Worm (Caenorhabditis elegans): Measurements from ENCODE around the gene T07E3.3.

DNA sequence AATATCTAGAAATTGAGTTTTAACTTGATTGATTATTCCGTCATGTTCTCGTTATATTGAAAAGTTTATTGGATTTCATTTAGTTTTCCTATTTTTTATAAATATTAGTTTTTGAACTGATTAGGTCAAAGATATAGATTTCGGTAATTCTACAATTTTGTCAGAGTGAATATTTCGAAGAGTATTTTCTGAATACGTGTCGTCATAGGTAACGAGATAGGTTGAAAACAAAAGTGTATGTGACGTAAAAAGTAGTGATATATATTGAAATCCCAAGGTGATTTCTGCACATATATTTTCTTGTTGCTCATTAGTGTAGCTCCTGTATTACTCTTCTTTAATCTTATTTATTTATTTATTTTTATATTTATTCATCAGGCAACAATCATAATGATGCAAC lies 22.9 kb upstream of the T07E3.3 start, which contains the start of gene K04C2.7:
- TF ChIP-seq npax-4 (tag; optimal IDR thresholded peaks at IDR 0.05) (no peak), unc-86 (tag; optimal IDR thresholded peaks at IDR 0.05) (no peak), ceh-34 (tag; optimal IDR thresholded peaks at IDR 0.05) (no peak), pqm-1 (tag; optimal IDR thresholded peaks at IDR 0.05) (no peak), C38D4.7 (GFP tag; optimal IDR thresholded peaks at IDR 0.05) (no peak), lin-11 (tag; optimal IDR thresholded peaks at IDR 0.05) (no peak), ama-1 (optimal IDR thresholded peaks at IDR 0.05) (no peak), mec-3 (tag; optimal IDR thresholded peaks at IDR 0.05; ENCODE audit: borderline replicate concordance) (no peak), syd-9 (tag; optimal IDR thresholded peaks at IDR 0.05) (no peak)

All from whole organism, late embryonic.